Worm (Caenorhabditis elegans) whole organism, mixed stage, embryonic: ENCODE results near the gene ifbp-1.

Experiments
- M03D4.4 ChIP-seq: sonication (generic microtip); optimal IDR thresholded peaks from 2 replicates; lab custom pipeline; 2017; ENCODE audit warnings: mild to moderate bottlenecking, missing genetic modification characterization, missing compliant biosample characterization
- bed-3 ChIP-seq: fragments of 200-800 bp; sonication (Bioruptor generic); optimal IDR thresholded peaks from 3 replicates; lab custom pipeline; 2018; ENCODE audit warnings: mild to moderate bottlenecking, missing genetic modification characterization, moderate library complexity, missing compliant biosample characterization
- ceh-39 ChIP-seq: fragments of 150-350 bp; optimal IDR thresholded peaks from 2 replicates; lab custom pipeline; 2014; ENCODE audit warnings: missing biosample characterization, missing genetic modification characterization
- ceh-43 ChIP-seq: fragments of 200-800 bp; sonication (Bioruptor generic); optimal IDR thresholded peaks from 2 replicates; lab custom pipeline; 2018; ENCODE audit warnings: mild to moderate bottlenecking, missing genetic modification characterization, moderate library complexity, missing compliant biosample characterization
- ceh-83 ChIP-seq: fragments of 200-800 bp; sonication (Bioruptor generic); optimal IDR thresholded peaks from 2 replicates; lab custom pipeline; 2018; ENCODE audit warnings: mild to moderate bottlenecking, missing genetic modification characterization, missing compliant biosample characterization
- cnd-1 ChIP-seq: fragments of 200-800 bp; sonication (Bioruptor generic); optimal IDR thresholded peaks from 2 replicates; lab custom pipeline; 2018; ENCODE audit warnings: mild to moderate bottlenecking, missing genetic modification characterization, missing compliant biosample characterization
- drap-1 ChIP-seq: fragments of 200-800 bp; sonication (Bioruptor generic); optimal IDR thresholded peaks from 3 replicates; lab custom pipeline; 2018; ENCODE audit warnings: mild to moderate bottlenecking, missing genetic modification characterization, missing compliant biosample characterization
- elt-1 ChIP-seq: sonication (generic microtip); optimal IDR thresholded peaks from 2 replicates; lab custom pipeline; 2017; ENCODE audit warnings: missing genetic modification characterization, mild to moderate bottlenecking, missing compliant biosample characterization, antibody characterized with exemption, moderate library complexity, borderline replicate concordance; ENCODE audit not compliant: insufficient read depth
- elt-3 ChIP-seq: fragments of 150-350 bp; optimal IDR thresholded peaks from 2 replicates; lab custom pipeline; 2014; ENCODE audit warnings: missing biosample characterization, missing genetic modification characterization
- ham-2 ChIP-seq: fragments of 200-800 bp; sonication (Bioruptor generic); optimal IDR thresholded peaks from 2 replicates; lab custom pipeline; 2018; ENCODE audit warnings: mild to moderate bottlenecking, missing genetic modification characterization, missing compliant biosample characterization
- hlh-1 ChIP-seq: fragments of 150-350 bp; optimal IDR thresholded peaks from 2 replicates; lab custom pipeline; 2014; ENCODE audit warnings: missing biosample characterization, missing genetic modification reagents, missing genetic modification characterization
- lin-13 ChIP-seq: fragments of 150-350 bp; optimal IDR thresholded peaks from 2 replicates; lab custom pipeline; 2014; ENCODE audit warnings: missing biosample characterization, missing genetic modification characterization
- lin-32 ChIP-seq: fragments of 200-800 bp; sonication (Bioruptor generic); optimal IDR thresholded peaks from 2 replicates; lab custom pipeline; 2018; ENCODE audit warnings: mild to moderate bottlenecking, missing genetic modification characterization, missing compliant biosample characterization
- lsy-2 ChIP-seq: fragments of 150-350 bp; optimal IDR thresholded peaks from 2 replicates; lab custom pipeline; 2014; ENCODE audit warnings: missing biosample characterization, missing genetic modification characterization
- mab-5 ChIP-seq: fragments of 150-350 bp; optimal IDR thresholded peaks from 2 replicates; lab custom pipeline; 2014; ENCODE audit warnings: missing biosample characterization, missing genetic modification characterization
- mep-1 ChIP-seq: fragments of 150-350 bp; optimal IDR thresholded peaks from 2 replicates; lab custom pipeline; 2017; ENCODE audit warnings: missing biosample characterization, missing genetic modification reagents, missing genetic modification characterization, inconsistent platforms
- mls-2 ChIP-seq: sonication (generic microtip); optimal IDR thresholded peaks from 2 replicates; lab custom pipeline; 2016; ENCODE audit warnings: mild to moderate bottlenecking, missing genetic modification characterization, moderate library complexity, missing compliant biosample characterization
- nhr-12 ChIP-seq: fragments of 150-350 bp; optimal IDR thresholded peaks from 2 replicates; lab custom pipeline; 2014; ENCODE audit warnings: missing biosample characterization, missing genetic modification characterization
- nhr-2 ChIP-seq: fragments of 150-350 bp; optimal IDR thresholded peaks from 2 replicates; lab custom pipeline; 2014; ENCODE audit warnings: missing biosample characterization, missing genetic modification characterization
- nhr-237 ChIP-seq: fragments of 150-350 bp; optimal IDR thresholded peaks from 2 replicates; lab custom pipeline; 2014; ENCODE audit warnings: missing biosample characterization, missing genetic modification characterization
- nhr-76 ChIP-seq: sonication (generic microtip); optimal IDR thresholded peaks from 2 replicates; lab custom pipeline; 2017; ENCODE audit warnings: missing biosample characterization, missing genetic modification characterization
- pha-4 ChIP-seq: fragments of 150-350 bp; optimal IDR thresholded peaks from 2 replicates; lab custom pipeline; 2018; ENCODE audit warnings: missing biosample characterization, missing genetic modification reagents, missing genetic modification characterization
- sptf-1 ChIP-seq: sonication (generic microtip); optimal IDR thresholded peaks from 2 replicates; lab custom pipeline; 2017; ENCODE audit warnings: mild to moderate bottlenecking, missing genetic modification characterization, moderate library complexity, missing compliant biosample characterization
- tbx-8 ChIP-seq: fragments of 200-800 bp; sonication (Bioruptor generic); optimal IDR thresholded peaks from 2 replicates; lab custom pipeline; 2018; ENCODE audit warnings: mild to moderate bottlenecking, missing genetic modification characterization, moderate library complexity, missing compliant biosample characterization
- unc-62 ChIP-seq: fragments of 150-350 bp; optimal IDR thresholded peaks from 2 replicates; lab custom pipeline; 2014; ENCODE audit warnings: missing biosample characterization, missing genetic modification reagents, missing genetic modification characterization
- ztf-11 ChIP-seq: fragments of 150-350 bp; optimal IDR thresholded peaks from 2 replicates; lab custom pipeline; 2014; ENCODE audit warnings: missing biosample characterization, missing genetic modification characterization

ifbp-1 gene

DNA sequence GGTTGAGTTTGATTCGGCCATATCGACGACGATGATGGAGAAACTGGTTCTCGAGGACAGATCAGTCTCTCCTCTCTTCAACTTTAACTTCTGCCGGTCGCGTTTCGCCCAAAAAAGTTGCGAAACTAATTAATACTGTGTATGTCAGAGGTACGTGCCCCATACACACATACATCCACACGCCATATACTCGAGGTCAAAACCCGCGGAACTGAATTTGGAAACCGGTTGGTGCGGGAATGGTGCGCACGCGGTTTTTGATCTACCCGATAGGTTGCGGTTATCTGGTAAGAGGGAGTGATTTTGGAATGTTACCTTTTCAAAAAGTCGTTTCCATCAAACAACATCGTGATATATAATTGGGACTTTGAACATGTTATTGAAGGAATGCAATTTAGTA is at the start of gene ifbp-1:
Gene ifbp-1 (minus strand): TSS at position 85 of the 400 bp plus-strand sequence.
- TF ChIP-seq mab-5 (tag; lab: Kevin White, UChicago) (no peak), ceh-39 (no peak), pha-4 (tag; lab: Kevin White, UChicago) (no peak), nhr-76 (tag; lab: Kevin White, UChicago) (no peak), ham-2 (GFP tag; lab: Kevin White, UChicago) (no peak)

DNA sequence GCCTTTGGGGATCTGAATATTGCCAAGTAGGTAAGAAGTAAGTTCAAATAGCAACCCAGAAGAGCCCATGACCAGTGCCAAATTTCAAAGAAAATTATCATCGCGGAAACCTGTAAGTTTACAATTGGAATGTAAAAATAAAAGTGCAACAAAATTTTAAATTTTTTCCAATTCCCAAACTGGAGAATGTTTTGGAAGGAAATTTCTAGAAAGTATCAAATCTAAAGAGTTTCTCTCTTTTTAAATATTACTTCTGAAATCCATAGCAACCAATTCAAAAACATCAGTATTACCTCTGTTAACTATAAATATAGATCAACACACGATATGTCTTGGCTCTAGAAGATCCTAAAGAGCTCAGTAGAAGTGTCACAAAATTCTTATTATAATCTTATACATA is 48.6 kb upstream of the ifbp-1 start, which contains the start of gene srd-19:
Gene srd-19 (minus strand): TSS at position 101 of the 400 bp plus-strand sequence.
- no peak for TF ChIP-seq nhr-12
- TF ChIP-seq cnd-1 (tag; lab: Kevin White, UChicago) = no peak
- TF ChIP-seq tbx-8 (GFP tag; lab: Kevin White, UChicago) = no peak
- no peak for TF ChIP-seq elt-1 (tag; lab: Kevin White, UChicago)

DNA sequence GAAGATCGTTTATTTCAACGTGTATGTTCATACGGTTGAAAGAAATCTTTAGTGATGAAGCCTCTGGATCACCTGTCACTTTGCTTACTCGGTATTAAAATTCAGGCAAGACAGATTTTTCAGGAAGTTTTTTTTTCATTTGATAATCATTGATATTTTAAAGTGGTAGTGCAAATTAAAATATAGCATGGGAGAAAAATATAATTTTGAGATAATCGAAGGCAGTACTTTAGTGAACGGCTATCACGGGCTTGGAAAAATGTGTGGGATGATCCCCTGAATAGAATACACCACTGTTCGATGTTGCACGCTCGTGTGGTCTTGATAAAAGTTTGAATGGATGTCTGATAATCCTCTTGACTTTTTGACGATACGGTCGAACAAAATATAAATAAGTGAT is 47.3 kb upstream of the ifbp-1 start:
- TF ChIP-seq nhr-237 (tag; lab: Kevin White, UChicago) (no peak), ceh-83 (GFP tag; lab: Kevin White, UChicago) (no peak), nhr-2 (tag; lab: Kevin White, UChicago) (no peak), elt-3 (tag; lab: Kevin White, UChicago) (no peak), ceh-43 (no peak), lsy-2 (tag; lab: Kevin White, UChicago) (no peak), sptf-1 (tag; lab: Kevin White, UChicago) (no peak)

DNA sequence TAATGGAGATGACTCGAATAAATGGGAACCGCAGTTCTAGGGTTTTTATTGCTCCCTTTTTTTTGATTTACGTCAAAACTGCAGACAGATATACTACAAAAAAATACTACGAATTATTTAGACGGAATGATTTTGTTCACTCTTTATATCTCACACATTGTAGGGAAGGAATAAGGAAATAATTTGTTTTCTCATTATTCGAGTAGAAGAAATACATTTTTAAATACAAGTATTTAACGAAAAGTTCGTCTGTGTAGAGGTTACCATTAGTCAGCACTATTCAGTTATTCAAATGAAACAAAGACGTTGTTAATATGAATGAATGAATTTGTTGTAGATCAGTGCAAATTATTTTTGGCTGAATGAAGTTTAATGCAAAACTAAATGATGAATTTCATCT is 46.7 kb upstream of the ifbp-1 start, which contains the start of gene srd-18:
Gene srd-18 (minus strand): TSS at position 101 of the 400 bp plus-strand sequence.
- no peak for TF ChIP-seq drap-1 (GFP tag; lab: Kevin White, UChicago)
- TF ChIP-seq bed-3 (GFP tag; lab: Kevin White, UChicago) = no peak
- TF ChIP-seq ztf-11 (tag; lab: Kevin White, UChicago) = no peak
- TF ChIP-seq nhr-76 (tag; lab: Kevin White, UChicago) = no peak
- TF ChIP-seq M03D4.4 (tag; lab: Kevin White, UChicago) = no peak
- TF ChIP-seq hlh-1 (tag; lab: Kevin White, UChicago) = no peak
- TF ChIP-seq, all 35 proteins: peak for 0

DNA sequence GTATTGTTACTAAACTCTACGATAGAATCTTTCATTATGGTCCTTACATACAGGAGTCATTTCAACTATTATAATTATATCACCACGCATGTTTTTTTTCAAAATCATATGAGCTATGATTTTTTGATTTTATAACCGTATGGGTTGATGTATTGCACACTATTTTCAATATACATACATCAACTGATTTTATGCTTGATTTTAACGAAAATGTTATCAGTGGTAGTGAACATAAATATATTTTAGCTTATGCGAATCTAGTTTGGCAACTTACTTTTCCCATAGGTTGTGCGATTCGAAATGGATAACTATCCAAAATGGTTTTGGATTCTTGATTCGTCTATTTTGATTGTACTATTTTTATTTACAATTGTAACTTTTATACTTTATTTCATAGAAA is 43.5 kb upstream of the ifbp-1 start, which contains the start of gene srv-10:
Gene srv-10 (plus strand): TSS at position 301 of the 400 bp plus-strand sequence.
- no peak for TF ChIP-seq drap-1 (GFP tag; lab: Kevin White, UChicago)
- TF ChIP-seq hlh-1 (tag; lab: Kevin White, UChicago) = no peak
- TF ChIP-seq tbx-8 (GFP tag; lab: Kevin White, UChicago) = no peak
- TF ChIP-seq nhr-12 = no peak
- no peak for TF ChIP-seq lin-32 (GFP tag; lab: Kevin White, UChicago)
- TF ChIP-seq mep-1 (tag; lab: Kevin White, UChicago) = no peak
- no peak for TF ChIP-seq mab-5 (tag; lab: Kevin White, UChicago)
- no peak for TF ChIP-seq unc-62 (GFP tag; lab: Kevin White, UChicago)
- no peak for TF ChIP-seq mls-2 (tag; lab: Kevin White, UChicago)
- TF ChIP-seq lin-13 (tag; lab: Kevin White, UChicago) = no peak
- no peak for TF ChIP-seq ceh-83 (GFP tag; lab: Kevin White, UChicago)
- no peak for TF ChIP-seq lsy-2 (tag; lab: Kevin White, UChicago)
- TF ChIP-seq ztf-11 (tag; lab: Kevin White, UChicago) = no peak
- no peak for TF ChIP-seq ham-2 (GFP tag; lab: Kevin White, UChicago)

DNA sequence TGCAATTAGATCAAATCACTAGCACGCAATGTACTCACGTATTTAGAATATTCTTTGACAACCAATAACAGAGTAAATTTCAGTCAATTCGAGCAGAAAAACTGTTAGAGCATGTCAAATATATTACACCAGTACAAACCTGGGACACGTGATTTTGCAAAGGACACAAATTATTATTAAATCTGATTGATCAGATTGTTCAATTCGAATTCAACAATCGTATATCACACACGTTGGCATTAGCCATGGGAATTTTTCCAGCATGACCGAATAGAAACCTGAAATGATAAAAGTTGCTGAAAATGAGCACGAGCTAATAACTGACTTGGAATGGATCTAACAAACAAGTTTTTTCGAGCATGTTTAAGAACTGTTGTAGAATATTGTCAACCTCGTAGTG is 43.0 kb upstream of the ifbp-1 start, which contains the start of gene srv-9:
Gene srv-9 (minus strand): TSS at position 101 of the 400 bp plus-strand sequence.
- TF ChIP-seq nhr-2 (tag; lab: Kevin White, UChicago) (no peak), sptf-1 (tag; lab: Kevin White, UChicago) (no peak), cnd-1 (tag; lab: Kevin White, UChicago) (no peak), ham-2 (GFP tag; lab: Kevin White, UChicago) (no peak), hlh-1 (tag; lab: Kevin White, UChicago) (no peak), elt-1 (tag; lab: Kevin White, UChicago) (no peak), ztf-11 (tag; lab: Kevin White, UChicago) (no peak)
